Worm (Caenorhabditis elegans): ENCODE measurements around the gene spp-1.

ce11 chrIII:10353423-10353822, 2.0 kb downstream of the spp-1 start:
- TF ChIP-seq ztf-11 (tag; optimal IDR thresholded peaks at IDR 0.05) (no peak), ceh-82 (tag; optimal IDR thresholded peaks at IDR 0.05) (no peak), mdl-1 (tag; optimal IDR thresholded peaks at IDR 0.05) (no peak), nhr-237 (tag; optimal IDR thresholded peaks at IDR 0.05) (no peak), elt-3 (tag; optimal IDR thresholded peaks at IDR 0.05) (no peak), skn-1 (tag; optimal IDR thresholded peaks at IDR 0.05) (no peak), aly-2 (tag; optimal IDR thresholded peaks at IDR 0.05) (no peak), unc-39 (tag; optimal IDR thresholded peaks at IDR 0.05) (no peak)

Data from whole organism, L2 larva.